Fruit fly (Drosophila melanogaster): ENCODE measurements around the gene CG42637.

The CG42637 gene

dm6 chr3L:19793438-19793998 is at the start of gene CG42637, which contains the start of the genes Gyc76C and SREBP:
CG42637 (minus strand) TSS chr3L:19793569.
Gyc76C (minus strand) TSS chr3L:19793569.
SREBP (plus strand) TSS chr3L:19793935.
- TF ChIP-seq CG15710 (tag; optimal IDR thresholded peaks at IDR 0.05), result no peak
- no peak for TF ChIP-seq Snoo (tag; optimal IDR thresholded peaks at IDR 0.05)
- TF ChIP-seq CG10348 (GFP tag; IDR thresholded peaks at IDR 0.05), result no peak
- TF ChIP-seq rn (GFP tag; IDR thresholded peaks at IDR 0.05), result no peak
- no peak; the same call in 1 of the 2 replicates for TF ChIP-seq CG12605 (GFP tag; IDR thresholded peaks at IDR 0.05)
- TF ChIP-seq CG13204 (GFP tag; optimal IDR thresholded peaks at IDR 0.05), result no peak
- TF ChIP-seq CG17806 (tag; optimal IDR thresholded peaks at IDR 0.05), result no peak
- TF ChIP-seq CG4496 (GFP tag; IDR thresholded peaks at IDR 0.05), result no peak
- TF ChIP-seq Pif1A (GFP tag; optimal IDR thresholded peaks at IDR 0.05), result no peak
- no peak for TF ChIP-seq CG32121 (GFP tag; IDR thresholded peaks at IDR 0.05)
- no peak for TF ChIP-seq CG34367 (tag; optimal IDR thresholded peaks at IDR 0.05)
- TF ChIP-seq EcR (GFP tag; optimal IDR thresholded peaks at IDR 0.05), result no peak
- no peak for TF ChIP-seq gl (tag; optimal IDR thresholded peaks at IDR 0.05)
- TF ChIP-seq CG8301 (tag; optimal IDR thresholded peaks at IDR 0.05), result no peak

dm6 chr3L:19836375-19836937 is 43.1 kb upstream of the CG42637 start, which contains the start of gene kto:
kto (plus strand) TSS chr3L:19836614.
- no peak for TF ChIP-seq rn (GFP tag; IDR thresholded peaks at IDR 0.05)
- no peak for TF ChIP-seq CG34367 (tag; optimal IDR thresholded peaks at IDR 0.05)
- TF ChIP-seq CG15710 (tag; optimal IDR thresholded peaks at IDR 0.05), result no peak
- TF ChIP-seq CG4496 (GFP tag; IDR thresholded peaks at IDR 0.05), result no peak
- no peak for TF ChIP-seq CG8159 (tag; optimal IDR thresholded peaks at IDR 0.05)
- TF ChIP-seq CG8301 (tag; optimal IDR thresholded peaks at IDR 0.05), result no peak
- TF ChIP-seq CG13204 (GFP tag; optimal IDR thresholded peaks at IDR 0.05), result no peak
- TF ChIP-seq CG12605 (GFP tag; IDR thresholded peaks at IDR 0.05), result no peak
- TF ChIP-seq gl (tag; optimal IDR thresholded peaks at IDR 0.05), result no peak
- TF ChIP-seq CG17806 (tag; optimal IDR thresholded peaks at IDR 0.05), result no peak
- no peak for TF ChIP-seq CG9948 (tag; optimal IDR thresholded peaks at IDR 0.05)

- TF ChIP-seq CG4496 (GFP tag; IDR thresholded peaks at IDR 0.05) (0 out of 3 replicates have a peak, but pooled peaks have one; percentile 41), Pif1B (GFP tag; optimal IDR thresholded peaks at IDR 0.05) (no peak), CG17806 (tag; optimal IDR thresholded peaks at IDR 0.05) (no peak), CG12605 (GFP tag; IDR thresholded peaks at IDR 0.05) (no peak), CG9948 (tag; optimal IDR thresholded peaks at IDR 0.05) (no peak), Snoo (tag; optimal IDR thresholded peaks at IDR 0.05) (peak; percentile 58)
Observed at dm6 chr3L:19834143-19834794, 40.9 kb upstream of the CG42637 start, which contains the start of the genes trc and CG32221. trc (minus strand) TSS chr3L:19834304. CG32221 (plus strand) TSS chr3L:19834670.

dm6 chr3L:19833227-19833626 is 39.9 kb upstream of the CG42637 start:
- no peak for TF ChIP-seq CG8159 (tag; optimal IDR thresholded peaks at IDR 0.05)
- TF ChIP-seq CG14655 (GFP tag; optimal IDR thresholded peaks at IDR 0.05), result no peak
- TF ChIP-seq CG4496 (GFP tag; IDR thresholded peaks at IDR 0.05), result 0 out of 3 replicates have a peak, but pooled peaks have one; percentile 34
- TF ChIP-seq fd96Ca (GFP tag; IDR thresholded peaks at IDR 0.05), result no peak
- TF ChIP-seq Ets98B (GFP tag; IDR thresholded peaks at IDR 0.05), result no peak; the same call in 1 of the 2 replicates
- TF ChIP-seq CG32121 (GFP tag; IDR thresholded peaks at IDR 0.05), result no peak
- peak; percentile 73 for TF ChIP-seq gl (tag; optimal IDR thresholded peaks at IDR 0.05)
- no peak for TF ChIP-seq Snoo (tag; optimal IDR thresholded peaks at IDR 0.05)
- peak; percentile 52 for TF ChIP-seq EcR (GFP tag; optimal IDR thresholded peaks at IDR 0.05)
- TF ChIP-seq D1 (tag; optimal IDR thresholded peaks at IDR 0.05), result no peak
- no peak for TF ChIP-seq Pif1B (GFP tag; optimal IDR thresholded peaks at IDR 0.05)
- no peak for TF ChIP-seq CG12605 (GFP tag; IDR thresholded peaks at IDR 0.05)
- peak; percentile 19 for TF ChIP-seq CG15710 (tag; optimal IDR thresholded peaks at IDR 0.05)
- no peak for TF ChIP-seq Pif1A (GFP tag; optimal IDR thresholded peaks at IDR 0.05)
- TF ChIP-seq CG34367 (tag; optimal IDR thresholded peaks at IDR 0.05), result no peak
- peak; percentile 0 for TF ChIP-seq CG9948 (tag; optimal IDR thresholded peaks at IDR 0.05)
- no peak for TF ChIP-seq rn (GFP tag; IDR thresholded peaks at IDR 0.05)
- TF ChIP-seq CG17806 (tag; optimal IDR thresholded peaks at IDR 0.05), result no peak

dm6 chr3L:19818701-19819100 is 25.3 kb upstream of the CG42637 start:
- no peak for TF ChIP-seq CG34367 (tag; optimal IDR thresholded peaks at IDR 0.05)
- TF ChIP-seq CG8159 (tag; optimal IDR thresholded peaks at IDR 0.05), result no peak
- TF ChIP-seq fd96Ca (GFP tag; IDR thresholded peaks at IDR 0.05), result no peak

- 0 out of 2 replicates have a peak, but pooled peaks have one; percentile 37 for TF ChIP-seq CG32121 (GFP tag; IDR thresholded peaks at IDR 0.05)
- TF ChIP-seq CG12605 (GFP tag; IDR thresholded peaks at IDR 0.05), result no peak
- TF ChIP-seq D1 (tag; optimal IDR thresholded peaks at IDR 0.05), result no peak
- TF ChIP-seq gl (tag; optimal IDR thresholded peaks at IDR 0.05), result no peak
- TF ChIP-seq CG9948 (tag; optimal IDR thresholded peaks at IDR 0.05), result peak; percentile 63
- no peak; the same call in 1 of the 2 replicates for TF ChIP-seq Ets98B (GFP tag; IDR thresholded peaks at IDR 0.05)
- peak; percentile 68 for TF ChIP-seq CG15710 (tag; optimal IDR thresholded peaks at IDR 0.05)
- TF ChIP-seq Pif1B (GFP tag; optimal IDR thresholded peaks at IDR 0.05), result no peak
- peak; percentile 45; the same call in 1 of the 3 replicates for TF ChIP-seq fd96Ca (GFP tag; IDR thresholded peaks at IDR 0.05)
- TF ChIP-seq CG8159 (tag; optimal IDR thresholded peaks at IDR 0.05), result no peak
- peak; percentile 61 for TF ChIP-seq Snoo (tag; optimal IDR thresholded peaks at IDR 0.05)
- no peak for TF ChIP-seq CG14655 (GFP tag; optimal IDR thresholded peaks at IDR 0.05)
- no peak for TF ChIP-seq EcR (GFP tag; optimal IDR thresholded peaks at IDR 0.05)
- peak; percentile 51 for TF ChIP-seq CG8301 (tag; optimal IDR thresholded peaks at IDR 0.05)
- peak; percentile 66; the same call in 1 of the 3 replicates for TF ChIP-seq CG4496 (GFP tag; IDR thresholded peaks at IDR 0.05)
- peak; percentile 53 for TF ChIP-seq CG34367 (tag; optimal IDR thresholded peaks at IDR 0.05)
- peak; percentile 51 for TF ChIP-seq CG17806 (tag; optimal IDR thresholded peaks at IDR 0.05)
- TF ChIP-seq rn (GFP tag; IDR thresholded peaks at IDR 0.05), result 0 out of 2 replicates have a peak, but pooled peaks have one; percentile 26
- TF ChIP-seq CG10348 (GFP tag; IDR thresholded peaks at IDR 0.05), result no peak
- no peak for TF ChIP-seq Pif1A (GFP tag; optimal IDR thresholded peaks at IDR 0.05)
- no peak for TF ChIP-seq CG13204 (GFP tag; optimal IDR thresholded peaks at IDR 0.05)
Observed at dm6 chr3L:19817807-19818531, 24.6 kb upstream of the CG42637 start, which contains the start of the genes Fibp and Deaf1. Fibp (minus strand) TSS chr3L:19817967. Deaf1 (plus strand) TSS chr3L:19818174.
